Fruit fly (Drosophila melanogaster) S2 (cell line): Measurements from ENCODE around the gene CG1703.

Experiments used
- CG8478 ChIP-seq: fragments of >200 bp; optimal IDR thresholded peaks from 2 replicates; lab custom pipeline; 2018
- CTCF ChIP-seq, 2 experiments: fragments of >200 bp; optimal IDR thresholded peaks; 2 replicates each; lab custom pipeline; 2018

- TF ChIP-seq CG8478 (lab: Kevin White, UChicago) (no peak), CTCF (optimal IDR thresholded peaks at IDR 0.05; lab: Kevin White, UChicago) (no peak)
These were observed 8.8 kb downstream of the CG1703 start for dm6 chrX:11620527-11620926.
